Worm (Caenorhabditis elegans) whole organism, young adult: ENCODE measurements around the gene snf-10.

Experiments used
- C17E4.6 ChIP-seq: fragments of 200-800 bp; sonication (Bioruptor generic); IDR thresholded peaks from 2 replicates; pipeline ENCODE4 v1.3.6; 2022; ENCODE audit warnings: missing genetic modification reagents, missing genetic modification characterization, missing compliant biosample characterization
- F10E7.11 ChIP-seq: sonication (generic microtip); optimal IDR thresholded peaks from 2 replicates; lab custom pipeline; 2017; ENCODE audit warnings: mild to moderate bottlenecking, missing genetic modification characterization, moderate library complexity, missing compliant biosample characterization
- gei-17 ChIP-seq: fragments of 200-800 bp; sonication (Bioruptor generic); optimal IDR thresholded peaks from 2 replicates; lab custom pipeline; 2018; ENCODE audit warnings: mild to moderate bottlenecking, missing genetic modification characterization, missing compliant biosample characterization
- lir-1 ChIP-seq: fragments of 200-800 bp; sonication (Bioruptor generic); conservative IDR thresholded peaks from 2 replicates; pipeline ENCODE4 v1.3.6; 2022; ENCODE audit warnings: missing genetic modification reagents, missing genetic modification characterization, missing compliant biosample characterization
- rpc-1 ChIP-seq, 2 experiments: fragments of 150-350 bp in 1 of 2; sonication (generic microtip) in 1 of 2; optimal IDR thresholded peaks; 2 replicates each; lab custom pipeline; 2014 to 2018; ENCODE audit warnings: missing biosample characterization in 1 of 2, missing genetic modification characterization in 1 of 2, missing genetic modification reagents in 1 of 2, missing genotype in 1 of 2
- snpc-4 ChIP-seq, 5 experiments: fragments of 150-350 bp in 1 of 5; sonication (generic microtip) in 4 of 5; optimal IDR thresholded peaks; 2 replicates each; lab custom pipeline; 2014 to 2018; ENCODE audit warnings: missing genetic modification characterization in 5 of 5, missing biosample characterization in 3 of 5, antibody characterized with exemption in 2 of 5, mild to moderate bottlenecking in 2 of 5, missing compliant biosample characterization in 2 of 5, missing genotype in 2 of 5, moderate library complexity in 2 of 5, missing genetic modification reagents in 1 of 5

ce11 chrV:10474040-10474439 is 33.4 kb upstream of the snf-10 start:
- TF ChIP-seq C17E4.6 (GFP tag; lab: Robert Waterston, UW), result no peak
- no peak for TF ChIP-seq snpc-4 (GFP tag; optimal IDR thresholded peaks at IDR 0.05; lab: Kevin White, UChicago)
- no peak for TF ChIP-seq snpc-4 (tag; optimal IDR thresholded peaks at IDR 0.05; lab: Kevin White, UChicago)
- no peak for TF ChIP-seq gei-17 (GFP tag; lab: Kevin White, UChicago)
- no peak for TF ChIP-seq F10E7.11 (tag; lab: Kevin White, UChicago)
- no peak for TF ChIP-seq lir-1 (GFP tag; lab: Robert Waterston, UW)
- TF ChIP-seq rpc-1 (optimal IDR thresholded peaks at IDR 0.05; lab: Kevin White, UChicago), result no peak
- no peak for TF ChIP-seq rpc-1 (tag; optimal IDR thresholded peaks at IDR 0.05; lab: Kevin White, UChicago)
